Worm (Caenorhabditis elegans): ENCODE results near the gene dpy-17.

DNA sequence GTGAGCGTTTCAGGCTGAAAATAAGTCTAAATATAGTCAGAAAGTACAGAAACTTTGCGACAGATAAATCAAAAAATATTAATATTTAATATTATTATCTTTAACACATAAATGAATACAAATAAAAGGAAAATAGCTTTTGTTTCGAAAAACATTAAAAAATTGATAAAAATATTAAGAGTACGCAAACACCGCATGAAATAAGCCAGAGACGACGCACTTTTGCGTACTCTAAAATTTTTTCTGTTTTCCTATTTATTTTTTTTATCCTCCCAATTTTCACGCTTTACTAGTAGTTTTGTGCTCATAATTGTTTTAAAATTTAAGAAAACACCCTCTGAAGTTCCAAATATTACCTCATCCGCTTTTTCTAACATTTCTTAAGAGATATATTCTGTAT is 46.0 kb downstream of the dpy-17 start, which contains the start of the genes rbm-42 and grwd-1:
- TF ChIP-seq cog-1 (tag; optimal IDR thresholded peaks at IDR 0.05) (peak; percentile 2), flt-1 (GFP tag; IDR thresholded peaks at IDR 0.05) (no peak), ref-1 (GFP tag; conservative IDR thresholded peaks at IDR 0.05) (no peak), ztf-29 (GFP tag; IDR thresholded peaks at IDR 0.05) (no peak), T22C8.4 (GFP tag; IDR thresholded peaks at IDR 0.05) (no peak), ztf-23 (GFP tag; IDR thresholded peaks at IDR 0.05) (peak; percentile 36; the same call in 1 of the 2 replicates)
